Worm (Caenorhabditis elegans) whole organism, L4 larva: ENCODE measurements around the gene srh-171.

ENCODE experiments used
- aly-2 ChIP-seq: sonication (generic microtip); optimal IDR thresholded peaks from 2 replicates; lab custom pipeline; 2018; ENCODE audit warnings: missing biosample characterization, missing genetic modification characterization
- ama-1 ChIP-seq: fragments of 150-350 bp; optimal IDR thresholded peaks from 2 replicates; lab custom pipeline; 2014; ENCODE audit warnings: inconsistent platforms, mixed read lengths
- daf-19 ChIP-seq: fragments of 200-800 bp; sonication (Bioruptor generic); conservative IDR thresholded peaks from 2 replicates; pipeline ENCODE4 v1.3.6; 2022; ENCODE audit warnings: missing genetic modification characterization, missing compliant biosample characterization
- dpl-1 ChIP-seq: fragments of 150-350 bp; optimal IDR thresholded peaks from 2 replicates; lab custom pipeline; 2014; ENCODE audit warnings: missing biosample characterization, missing genetic modification reagents, missing genetic modification characterization
- lin-15B ChIP-seq: fragments of 150-350 bp; sonication (generic microtip); optimal IDR thresholded peaks from 3 replicates; lab custom pipeline; 2014; ENCODE audit warnings: missing biosample characterization, missing genetic modification characterization
- lin-39 ChIP-seq: fragments of 150-350 bp; optimal IDR thresholded peaks from 2 replicates; lab custom pipeline; 2014; ENCODE audit warnings: missing biosample characterization, missing genetic modification reagents, missing genetic modification characterization
- nhr-11 ChIP-seq: fragments of 150-350 bp; optimal IDR thresholded peaks from 2 replicates; lab custom pipeline; 2014; ENCODE audit warnings: missing biosample characterization, missing genetic modification characterization
- nhr-237 ChIP-seq: sonication (generic microtip); optimal IDR thresholded peaks from 2 replicates; lab custom pipeline; 2017; ENCODE audit warnings: missing biosample characterization, missing genetic modification characterization
- pha-4 ChIP-seq, 2 experiments: fragments of 150-350 bp in 1 of 2; fragments of 200-800 bp in 1 of 2; sonication (Bioruptor generic) in 1 of 2; IDR thresholded peaks in 1 of 2; optimal IDR thresholded peaks in 1 of 2; 2 replicates each; pipeline versions ENCODE4 v1.3.6 to Lab custom; 2014 to 2022; ENCODE audit warnings: missing genetic modification characterization in 2 of 2, missing genetic modification reagents in 2 of 2, missing biosample characterization in 1 of 2, missing compliant biosample characterization in 1 of 2
- pqm-1 ChIP-seq: sonication (generic microtip); optimal IDR thresholded peaks from 2 replicates; lab custom pipeline; 2017; ENCODE audit warnings: missing biosample characterization, missing genetic modification characterization
- set-16 ChIP-seq: fragments of 200-800 bp; sonication (Bioruptor generic); IDR thresholded peaks from 2 replicates; pipeline ENCODE4 v1.3.6; 2022; ENCODE audit warnings: missing genetic modification reagents, missing genetic modification characterization, missing compliant biosample characterization
- snpc-4 ChIP-seq: fragments of 150-350 bp; optimal IDR thresholded peaks from 2 replicates; lab custom pipeline; 2014; ENCODE audit warnings: missing biosample characterization, missing genetic modification characterization
- unc-62 ChIP-seq, 3 experiments: fragments of 150-350 bp in 1 of 3; sonication (generic microtip); optimal IDR thresholded peaks in 2 of 3; peaks in 1 of 3; 1 replicate in 1 of 3; 2 replicates in 2 of 3; lab custom pipeline; 2014 to 2017; ENCODE audit warnings: missing biosample characterization in 3 of 3, missing genetic modification characterization in 3 of 3, missing genetic modification reagents in 3 of 3, missing genotype in 1 of 3

ce11 chrV:19922613-19923012 is 42.9 kb upstream of the srh-171 start, which contains the start of gene Y60A3A.16:
- no peak for TF ChIP-seq set-16 (GFP tag; lab: Robert Waterston, UW)
- TF ChIP-seq pqm-1 (tag; lab: Kevin White, UChicago) = no peak
- no peak for TF ChIP-seq lin-15B
- no peak for TF ChIP-seq ama-1
- TF ChIP-seq pha-4 (GFP tag; IDR thresholded peaks at IDR 0.05; lab: Robert Waterston, UW) = no peak
- no peak for TF ChIP-seq pha-4 (tag; optimal IDR thresholded peaks at IDR 0.05; lab: Kevin White, UChicago)
- no peak for TF ChIP-seq dpl-1 (GFP tag; lab: Kevin White, UChicago)
- TF ChIP-seq aly-2 = no peak
- TF ChIP-seq snpc-4 = no peak
- no peak for TF ChIP-seq nhr-11
- TF ChIP-seq lin-39 (tag; lab: Kevin White, UChicago) = no peak
- peak in 1 of 2 experiments; percentile 33 for TF ChIP-seq unc-62 (GFP tag; optimal IDR thresholded peaks at IDR 0.05 in 1 of 2; lab: Kevin White, UChicago)
- no peak for TF ChIP-seq unc-62 (tag; optimal IDR thresholded peaks at IDR 0.05; lab: Kevin White, UChicago)
- no peak for TF ChIP-seq daf-19
- no peak for TF ChIP-seq nhr-237 (tag; lab: Kevin White, UChicago)
